Fruit fly (Drosophila melanogaster): Measurements from ENCODE around the gene nmdyn-D7.

DNA sequence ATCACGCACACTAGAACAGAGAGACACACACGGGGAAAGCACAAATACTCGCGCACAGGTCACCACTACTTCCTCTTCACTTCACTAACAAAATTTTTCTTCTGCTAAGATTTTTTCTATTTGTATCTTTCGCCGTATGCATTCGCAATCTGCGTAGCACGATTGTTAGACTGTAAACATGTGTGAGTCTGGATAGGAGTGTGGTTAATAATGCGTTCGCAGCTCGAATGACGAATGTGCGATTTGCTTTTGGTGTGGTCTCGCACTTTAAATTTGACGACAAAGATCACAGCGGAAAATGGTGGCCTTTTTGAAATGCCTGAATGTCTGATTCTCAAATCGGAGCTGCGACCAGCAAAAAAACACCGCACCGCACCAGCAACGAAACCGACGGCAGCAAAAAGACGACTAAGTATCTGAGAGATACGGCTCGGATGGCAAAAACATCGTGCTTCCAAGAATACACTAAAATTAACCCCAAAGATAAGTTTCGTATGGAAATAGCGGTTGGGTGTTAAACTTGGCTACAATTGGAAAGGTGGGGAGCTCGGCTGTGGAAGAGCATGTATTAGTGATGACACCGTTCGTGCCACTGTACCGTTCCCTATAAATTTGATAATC, 25.4 kb downstream of the nmdyn-D7 start, which contains the start of gene Unc-115a:
- TF ChIP-seq CTCF (optimal IDR thresholded peaks at IDR 0.05) = peak; percentile 69 to 72
- no peak for TF ChIP-seq CG8478 (optimal IDR thresholded peaks at IDR 0.05)
